Fruit fly (Drosophila melanogaster) whole organism: Measurements from ENCODE around the gene CG3168.

Experiments
- CG8478 ChIP-seq: fragments of >200 bp; optimal IDR thresholded peaks from 2 replicates; lab custom pipeline; 2018; ENCODE audit warnings: inconsistent platforms
- Dll ChIP-seq: fragments of >200 bp; optimal IDR thresholded peaks from 2 replicates; lab custom pipeline; 2017
- EcR ChIP-seq, 2 experiments: fragments of >200 bp; optimal IDR thresholded peaks; 2 replicates each; lab custom pipeline; 2017; ENCODE audit warnings: missing biosample characterization in 2 of 2, missing genetic modification characterization in 2 of 2, missing genetic modification reagents in 2 of 2
- pan ChIP-seq: fragments of >200 bp; optimal IDR thresholded peaks from 2 replicates; lab custom pipeline; 2017
- psq ChIP-seq: fragments of >200 bp; optimal IDR thresholded peaks from 2 replicates; lab custom pipeline; 2017
- usp ChIP-seq: fragments of >200 bp; optimal IDR thresholded peaks from 2 replicates; lab custom pipeline; 2017; ENCODE audit warnings: missing biosample characterization, missing genetic modification characterization, mixed read lengths

CG3168 gene

DNA sequence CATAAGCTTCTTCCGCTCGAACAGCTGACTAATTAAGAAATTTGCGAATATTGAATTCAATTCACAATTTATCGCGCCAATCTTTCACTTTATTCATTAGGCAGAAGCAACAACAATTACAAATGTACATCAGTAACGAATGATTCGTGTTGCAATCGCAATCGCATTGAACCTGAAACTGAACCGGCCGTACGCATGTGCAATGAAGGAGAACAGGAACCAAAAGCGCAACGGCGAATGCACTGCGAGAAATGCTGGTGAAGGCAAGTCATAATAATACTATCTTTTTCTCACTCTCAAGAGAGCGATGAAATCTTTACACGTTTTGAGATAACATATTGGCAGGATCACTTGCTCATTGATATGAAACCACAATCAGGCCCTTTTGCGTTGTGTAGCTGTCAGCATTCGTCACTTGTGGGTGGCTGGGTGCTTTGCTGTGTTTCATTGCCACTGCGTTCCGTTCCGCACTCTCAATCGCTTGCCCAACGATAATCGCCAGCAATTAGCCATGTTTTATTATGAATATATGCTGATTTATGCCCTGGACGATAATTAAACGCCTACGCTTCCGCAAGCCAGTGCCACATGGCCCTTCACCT is 14.8 kb downstream of the CG3168 start:
- TF ChIP-seq usp (GFP tag; lab: Kevin White, UChicago) (no peak), EcR (GFP tag; optimal IDR thresholded peaks at IDR 0.05; lab: Kevin White, UChicago) (no peak), CG8478 (lab: Kevin White, UChicago) (no peak)

DNA sequence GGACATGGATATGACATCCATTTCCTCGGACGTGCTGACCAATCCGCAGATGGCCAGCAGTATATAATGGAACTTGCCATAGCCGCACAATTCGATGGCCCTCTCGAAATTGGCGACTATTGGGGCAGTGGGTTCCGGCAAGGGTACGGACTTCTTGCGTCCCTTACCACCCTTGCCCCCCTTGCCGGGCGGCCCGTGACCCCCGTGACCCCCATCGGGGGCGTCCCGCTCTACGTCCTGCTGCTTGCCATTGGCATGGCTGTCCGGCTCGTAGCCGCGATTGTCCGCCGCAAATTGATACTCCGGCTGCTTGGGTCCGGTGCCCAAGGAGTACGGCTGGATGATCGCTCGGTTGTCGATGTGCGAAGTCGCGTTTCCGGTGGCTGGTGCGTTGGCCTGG is 16.2 kb downstream of the CG3168 start:
- TF ChIP-seq usp (GFP tag; lab: Kevin White, UChicago) = no peak
- TF ChIP-seq pan (lab: Kevin White, UChicago) = no peak
- TF ChIP-seq psq (lab: Kevin White, UChicago) = no peak
- TF ChIP-seq Dll (lab: Kevin White, UChicago) = no peak
- TF ChIP-seq CG8478 (lab: Kevin White, UChicago) = no peak
- TF ChIP-seq EcR (GFP tag; optimal IDR thresholded peaks at IDR 0.05; lab: Kevin White, UChicago) = no peak

DNA sequence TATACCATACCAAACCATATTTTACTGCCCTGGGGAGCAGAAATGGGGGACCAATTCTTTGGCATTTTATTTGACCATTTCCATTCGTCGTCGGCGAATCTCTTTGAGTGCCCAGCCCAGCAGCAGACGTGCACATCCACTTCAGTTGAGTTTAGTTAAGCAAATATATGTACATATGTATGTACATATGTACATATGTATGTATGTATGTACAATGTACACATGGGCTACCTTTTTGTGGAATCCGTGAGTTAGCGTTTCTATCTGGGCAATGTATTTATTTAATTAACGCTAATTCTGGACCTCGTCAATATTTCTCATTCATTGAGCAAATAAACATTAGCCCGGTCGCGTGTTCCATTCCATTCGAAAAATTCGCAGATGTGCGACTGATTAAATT is 19.8 kb downstream of the CG3168 start:
- no peak for TF ChIP-seq usp (GFP tag; lab: Kevin White, UChicago)
- no peak for TF ChIP-seq Dll (lab: Kevin White, UChicago)
- no peak for TF ChIP-seq pan (lab: Kevin White, UChicago)
- no peak for TF ChIP-seq psq (lab: Kevin White, UChicago)
- no peak for TF ChIP-seq EcR (GFP tag; optimal IDR thresholded peaks at IDR 0.05; lab: Kevin White, UChicago)
- no peak for TF ChIP-seq CG8478 (lab: Kevin White, UChicago)

DNA sequence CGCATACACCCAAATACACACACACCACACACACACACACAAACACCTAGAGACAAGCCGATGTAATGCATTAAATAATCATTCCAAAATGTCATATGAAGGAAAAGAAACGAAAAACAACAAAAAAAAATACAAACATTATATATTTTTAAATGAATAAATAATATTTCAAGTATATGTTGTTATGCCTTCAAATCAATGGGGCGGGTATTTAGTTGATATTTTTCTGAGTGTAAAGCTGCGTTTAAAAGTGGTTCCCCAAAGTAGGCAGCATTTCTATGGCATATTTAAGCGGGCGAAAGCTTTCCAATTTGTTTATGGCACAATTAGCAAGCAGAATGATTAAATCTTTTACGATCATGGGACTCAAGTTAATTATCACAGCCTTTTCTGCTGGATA is 20.5 kb downstream of the CG3168 start:
- TF ChIP-seq pan (lab: Kevin White, UChicago) = no peak
- no peak for TF ChIP-seq EcR (GFP tag; optimal IDR thresholded peaks at IDR 0.05; lab: Kevin White, UChicago)
- TF ChIP-seq Dll (lab: Kevin White, UChicago) = no peak
- no peak for TF ChIP-seq psq (lab: Kevin White, UChicago)
- TF ChIP-seq usp (GFP tag; lab: Kevin White, UChicago) = no peak
- TF ChIP-seq CG8478 (lab: Kevin White, UChicago) = no peak

DNA sequence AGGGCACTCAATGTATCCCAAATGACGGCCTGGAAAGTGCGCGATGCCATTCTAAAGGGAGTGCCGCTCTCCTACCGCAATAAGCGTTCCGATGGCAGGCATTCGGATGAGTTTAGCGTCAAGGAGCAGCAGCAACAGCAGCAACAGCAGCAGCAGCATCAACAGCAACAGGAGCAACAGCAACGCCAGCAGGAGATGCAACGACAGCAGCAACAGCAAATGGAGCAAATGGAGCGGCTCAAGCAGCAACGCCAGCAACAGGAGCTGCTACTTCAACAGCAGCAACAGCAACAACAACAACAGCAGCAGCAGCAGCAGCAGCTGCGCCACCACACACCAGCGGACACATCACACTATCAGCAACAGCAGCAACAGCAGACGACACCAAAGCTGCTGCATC is 23.6 kb downstream of the CG3168 start:
- no peak for TF ChIP-seq CG8478 (lab: Kevin White, UChicago)
- no peak for TF ChIP-seq pan (lab: Kevin White, UChicago)
- no peak for TF ChIP-seq usp (GFP tag; lab: Kevin White, UChicago)
- no peak for TF ChIP-seq Dll (lab: Kevin White, UChicago)

DNA sequence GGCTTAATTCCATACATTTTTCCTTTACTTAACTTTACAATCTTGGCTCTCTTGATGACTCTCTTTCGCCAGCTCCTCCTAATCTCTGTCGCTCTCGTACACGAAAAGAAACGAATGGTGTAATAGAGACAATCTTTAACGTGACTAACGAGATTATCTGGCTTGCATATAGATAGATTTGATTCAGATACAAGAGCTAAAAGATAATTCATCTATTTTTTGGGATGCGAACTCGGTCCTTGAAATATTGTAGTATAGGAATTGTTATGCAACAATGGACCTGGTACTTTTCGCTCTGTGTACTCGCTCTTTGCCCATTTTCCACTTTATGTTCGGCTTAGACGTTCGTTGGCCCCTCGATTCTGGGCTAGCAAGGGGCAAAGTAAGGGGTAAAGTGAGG is 28.5 kb downstream of the CG3168 start:
- TF ChIP-seq EcR (GFP tag; optimal IDR thresholded peaks at IDR 0.05; lab: Kevin White, UChicago) (no peak), Dll (lab: Kevin White, UChicago) (no peak)

DNA sequence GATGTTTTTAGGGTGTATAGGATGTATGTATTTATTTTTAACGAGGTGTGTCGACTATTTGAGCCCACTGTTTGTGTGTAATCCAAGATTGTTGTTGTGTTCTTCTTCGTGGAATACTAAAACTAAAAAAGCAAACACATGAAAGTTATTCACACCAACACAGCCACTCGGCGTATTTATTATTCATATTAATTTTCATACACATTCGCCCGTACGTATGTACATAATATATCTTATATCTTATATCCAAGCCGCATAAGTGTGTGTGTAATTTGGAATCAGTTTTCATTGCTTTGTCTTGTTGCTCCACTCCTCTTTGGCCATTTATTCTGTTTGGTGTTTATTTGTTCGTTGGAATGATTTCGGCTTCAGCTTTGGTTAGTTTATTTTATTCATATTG is 29.1 kb downstream of the CG3168 start:
- TF ChIP-seq Dll (lab: Kevin White, UChicago) (no peak), EcR (GFP tag; optimal IDR thresholded peaks at IDR 0.05; lab: Kevin White, UChicago) (no peak), CG8478 (lab: Kevin White, UChicago) (no peak), usp (GFP tag; lab: Kevin White, UChicago) (no peak), psq (lab: Kevin White, UChicago) (no peak), pan (lab: Kevin White, UChicago) (no peak)

DNA sequence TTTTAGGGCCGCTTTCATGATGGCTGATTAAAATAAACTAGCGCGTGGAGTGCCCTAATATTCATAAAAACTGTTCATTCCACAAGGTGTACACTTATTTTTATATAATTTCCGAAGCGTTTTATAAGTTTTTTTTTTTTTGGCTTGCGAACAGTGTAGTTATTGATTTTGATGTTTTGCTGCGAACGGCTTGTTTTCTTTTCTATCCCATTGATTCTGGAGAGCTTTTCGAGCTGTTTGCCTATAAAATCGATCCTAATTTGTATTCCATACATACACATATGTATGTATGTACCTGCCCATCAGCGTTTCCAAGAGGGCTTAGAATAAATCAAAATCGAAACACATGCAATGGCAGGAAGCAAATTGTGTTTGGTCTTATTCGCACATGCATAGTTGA is 29.5 kb downstream of the CG3168 start:
- TF ChIP-seq pan (lab: Kevin White, UChicago) (no peak), psq (lab: Kevin White, UChicago) (no peak), EcR (GFP tag; optimal IDR thresholded peaks at IDR 0.05; lab: Kevin White, UChicago) (no peak), Dll (lab: Kevin White, UChicago) (no peak), CG8478 (lab: Kevin White, UChicago) (no peak), usp (GFP tag; lab: Kevin White, UChicago) (no peak)

DNA sequence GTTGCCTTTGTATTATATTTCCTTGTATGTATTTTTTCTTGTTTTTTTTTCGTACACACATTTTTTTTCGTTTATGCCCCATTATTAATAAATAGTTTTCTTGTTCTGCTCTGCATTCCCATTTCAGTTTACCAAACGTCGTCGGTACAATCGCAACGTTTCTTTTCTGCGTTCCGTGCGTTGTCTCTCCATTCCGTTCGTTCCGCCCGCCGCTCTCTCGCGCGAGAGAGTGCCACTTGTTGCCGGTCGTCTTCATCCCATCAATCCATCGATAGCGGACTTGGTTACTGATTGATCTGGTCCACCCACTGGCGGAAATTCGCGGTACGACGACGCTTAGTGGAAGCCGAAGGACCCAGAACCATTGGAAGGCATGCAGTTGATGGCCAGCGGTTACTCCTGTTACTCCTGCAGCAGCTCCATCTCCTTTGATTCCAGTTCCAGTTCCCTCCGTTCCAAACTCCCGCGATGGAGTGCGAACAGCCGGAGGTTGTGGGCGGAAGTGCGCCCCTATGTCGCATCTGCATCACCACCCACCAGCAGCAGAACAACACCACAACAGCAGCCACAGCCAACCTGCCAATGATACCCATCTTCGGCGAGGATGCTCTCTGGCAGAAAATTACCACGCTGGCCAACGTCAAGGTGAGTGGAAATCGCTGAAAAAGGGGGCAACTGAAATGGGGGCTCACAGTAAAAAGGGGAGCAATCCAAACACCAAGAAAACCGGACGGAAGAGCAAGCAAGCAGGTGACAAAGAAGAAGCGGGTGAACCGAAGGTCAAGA is 30.3 kb downstream of the CG3168 start:
- TF ChIP-seq usp (GFP tag; lab: Kevin White, UChicago) (no peak), Dll (lab: Kevin White, UChicago) (no peak), CG8478 (lab: Kevin White, UChicago) (no peak), EcR (GFP tag; optimal IDR thresholded peaks at IDR 0.05; lab: Kevin White, UChicago) (no peak), psq (lab: Kevin White, UChicago) (no peak), pan (lab: Kevin White, UChicago) (no peak)

DNA sequence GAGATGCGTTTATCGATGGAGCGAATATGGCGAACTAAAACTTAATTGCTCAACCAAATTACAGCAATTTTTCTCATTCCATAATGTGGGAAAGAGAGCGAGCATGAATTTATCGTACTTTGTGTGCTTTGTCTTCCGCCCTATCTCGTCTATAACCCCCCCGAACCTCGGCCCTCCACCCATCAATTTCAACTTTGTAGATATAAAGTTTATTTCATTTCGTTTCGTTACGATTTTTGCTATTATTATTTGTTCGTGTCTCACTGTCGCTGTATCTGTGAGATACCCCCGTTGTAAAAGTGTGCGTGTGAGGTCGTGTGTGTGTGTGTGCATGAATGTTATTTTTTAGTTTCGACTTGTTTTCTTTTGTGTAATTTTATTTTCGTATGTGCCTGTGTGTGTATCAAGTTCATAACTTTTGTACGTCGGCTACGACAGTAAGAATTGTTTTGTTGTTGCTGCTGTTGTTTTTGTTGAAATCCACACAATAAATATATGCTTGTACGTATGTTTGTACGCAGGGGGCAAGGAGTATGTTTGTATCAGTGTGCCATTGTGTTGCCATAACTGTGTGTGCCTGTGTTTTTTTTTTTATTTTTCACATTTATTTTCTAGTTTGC is 31.1 kb downstream of the CG3168 start:
- no peak for TF ChIP-seq CG8478 (lab: Kevin White, UChicago)
- no peak for TF ChIP-seq pan (lab: Kevin White, UChicago)
- no peak for TF ChIP-seq psq (lab: Kevin White, UChicago)
- no peak for TF ChIP-seq EcR (GFP tag; optimal IDR thresholded peaks at IDR 0.05; lab: Kevin White, UChicago)
- TF ChIP-seq usp (GFP tag; lab: Kevin White, UChicago) = no peak
- no peak for TF ChIP-seq Dll (lab: Kevin White, UChicago)

DNA sequence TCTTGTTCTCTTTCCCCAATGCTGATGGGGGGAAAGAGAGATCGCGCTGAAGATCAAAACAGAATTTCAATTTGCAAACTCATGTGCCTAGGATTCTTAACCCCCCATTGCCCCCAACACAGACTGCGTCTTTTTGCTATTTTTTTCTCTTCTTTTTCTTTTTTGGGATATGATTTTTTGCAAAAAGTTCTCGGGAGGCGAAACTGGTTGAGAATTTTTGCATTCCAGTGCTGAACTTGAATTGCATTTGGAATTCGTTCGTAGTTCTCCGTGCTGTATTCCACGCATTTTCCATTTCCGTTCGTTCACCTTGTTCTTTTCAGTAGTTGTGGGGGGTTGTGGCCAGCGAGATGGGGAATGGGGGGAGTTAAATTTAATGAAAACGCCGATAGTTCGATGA is 31.6 kb downstream of the CG3168 start:
- peak in 1 of 2 experiments; percentile 76 for TF ChIP-seq EcR (GFP tag; optimal IDR thresholded peaks at IDR 0.05; lab: Kevin White, UChicago)
- TF ChIP-seq usp (GFP tag; lab: Kevin White, UChicago) = no peak
- TF ChIP-seq Dll (lab: Kevin White, UChicago) = no peak
- no peak for TF ChIP-seq CG8478 (lab: Kevin White, UChicago)
- TF ChIP-seq pan (lab: Kevin White, UChicago) = no peak
- no peak for TF ChIP-seq psq (lab: Kevin White, UChicago)
